Fruit fly (Drosophila melanogaster): Measurements from ENCODE around the gene rin.

DNA sequence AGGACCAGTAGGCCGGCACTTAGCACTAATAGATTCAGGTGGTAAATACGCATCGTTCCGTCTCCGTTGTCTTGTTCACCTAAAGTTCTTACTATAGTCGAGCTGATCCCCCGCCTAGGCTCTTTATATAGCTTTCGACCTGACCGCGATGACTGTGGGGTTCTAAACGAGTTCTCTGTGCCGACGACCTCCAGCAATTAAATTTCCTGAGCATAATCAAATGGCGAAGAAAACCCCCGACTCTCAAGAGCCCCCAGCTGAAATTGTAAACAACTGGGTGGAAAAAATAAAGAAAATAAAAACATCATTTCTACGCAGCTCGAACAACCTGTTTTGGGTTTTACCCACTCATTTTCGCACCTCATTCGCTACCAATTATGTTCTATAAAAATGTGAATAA, 37.7 kb upstream of the rin start, which contains the start of gene CG9759:
- TF ChIP-seq Dll (optimal IDR thresholded peaks at IDR 0.05), result no peak
- TF ChIP-seq psq (optimal IDR thresholded peaks at IDR 0.05), result no peak
- TF ChIP-seq pan (optimal IDR thresholded peaks at IDR 0.05), result no peak
- TF ChIP-seq EcR (GFP tag; optimal IDR thresholded peaks at IDR 0.05), result no peak

Data from whole organism.